Worm (Caenorhabditis elegans) whole organism, L4/young adult: Measurements from ENCODE around the gene fli-1.

Source experiments
- W03F9.2 ChIP-seq: fragments of 150-350 bp; optimal IDR thresholded peaks from 2 replicates; lab custom pipeline; 2014; ENCODE audit warnings: missing biosample characterization, missing genetic modification characterization
- dao-5 ChIP-seq: sonication (generic microtip); optimal IDR thresholded peaks from 2 replicates; lab custom pipeline; 2016; ENCODE audit warnings: missing genotype, missing genetic modification characterization, moderate library complexity, missing compliant biosample characterization
- him-1 ChIP-seq: sonication (generic microtip); optimal IDR thresholded peaks from 2 replicates; lab custom pipeline; 2016; ENCODE audit warnings: missing genotype, missing genetic modification reagents, missing genetic modification characterization, missing compliant biosample characterization

The fli-1 gene

ce11 chrIII:8652112-8652694 is 31.3 kb downstream of the fli-1 start:
- TF ChIP-seq W03F9.2 (tag; lab: Kevin White, UChicago) = no peak
- TF ChIP-seq him-1 (tag; lab: Kevin White, UChicago) = no peak
- no peak for TF ChIP-seq dao-5 (tag; lab: Kevin White, UChicago)

ce11 chrIII:8650235-8650817 is 33.2 kb downstream of the fli-1 start, which contains the start of gene flp-23:
Gene flp-23 (plus strand): TSS chrIII:8650767.
- no peak for TF ChIP-seq W03F9.2 (tag; lab: Kevin White, UChicago)
- peak; percentile 59 for TF ChIP-seq him-1 (tag; lab: Kevin White, UChicago)
- TF ChIP-seq dao-5 (tag; lab: Kevin White, UChicago) = no peak

- TF ChIP-seq him-1 (tag; lab: Kevin White, UChicago) (no peak), W03F9.2 (tag; lab: Kevin White, UChicago) (no peak), dao-5 (tag; lab: Kevin White, UChicago) (no peak)
Measured at ce11 chrIII:8648589-8648988, 34.9 kb downstream of the fli-1 start, which contains the start of gene F22B7.3. Gene F22B7.3 (plus strand): TSS chrIII:8648889.

ce11 chrIII:8646021-8646420 is 37.5 kb downstream of the fli-1 start:
- no peak for TF ChIP-seq dao-5 (tag; lab: Kevin White, UChicago)
- TF ChIP-seq him-1 (tag; lab: Kevin White, UChicago) = no peak
- TF ChIP-seq W03F9.2 (tag; lab: Kevin White, UChicago) = no peak

ce11 chrIII:8643639-8644038 is 39.9 kb downstream of the fli-1 start, which contains the start of gene twk-7:
Gene twk-7 (minus strand): TSS chrIII:8643739.
- no peak for TF ChIP-seq him-1 (tag; lab: Kevin White, UChicago)
- TF ChIP-seq W03F9.2 (tag; lab: Kevin White, UChicago) = no peak
- TF ChIP-seq dao-5 (tag; lab: Kevin White, UChicago) = no peak

ce11 chrIII:8639188-8639795 is 44.2 kb downstream of the fli-1 start, which contains the start of gene fip-1:
Gene fip-1 (plus strand): TSS chrIII:8639745.
- TF ChIP-seq dao-5 (tag; lab: Kevin White, UChicago) = no peak
- peak; percentile 65 for TF ChIP-seq W03F9.2 (tag; lab: Kevin White, UChicago)

- TF ChIP-seq dao-5 (tag; lab: Kevin White, UChicago) = no peak
- TF ChIP-seq W03F9.2 (tag; lab: Kevin White, UChicago) = no peak
- no peak for TF ChIP-seq him-1 (tag; lab: Kevin White, UChicago)
Measured at ce11 chrIII:8636803-8637202, 46.7 kb downstream of the fli-1 start.

ce11 chrIII:8630833-8631232 is 52.7 kb downstream of the fli-1 start, which contains the start of gene dnj-10:
Gene dnj-10 (plus strand): TSS chrIII:8631165.
- TF ChIP-seq him-1 (tag; lab: Kevin White, UChicago) = no peak
- TF ChIP-seq W03F9.2 (tag; lab: Kevin White, UChicago) = peak; percentile 81

ce11 chrIII:8628405-8628982 is 55.0 kb downstream of the fli-1 start, which contains the start of the genes polk-1 and gpr-1:
Gene polk-1 (minus strand): TSS chrIII:8628590.
Gene gpr-1 (plus strand): TSS chrIII:8628932.
- TF ChIP-seq W03F9.2 (tag; lab: Kevin White, UChicago) (no peak), him-1 (tag; lab: Kevin White, UChicago) (no peak), dao-5 (tag; lab: Kevin White, UChicago) (no peak)
